Worm (Caenorhabditis elegans) whole organism, late embryonic: Measurements from ENCODE around the gene F48F5.6.

Experiments
- ceh-19 ChIP-seq: fragments of 200-800 bp; sonication (Bioruptor generic); optimal IDR thresholded peaks from 2 replicates; lab custom pipeline; 2018; ENCODE audit warnings: mild to moderate bottlenecking, missing genetic modification characterization, missing compliant biosample characterization
- lin-11 ChIP-seq: fragments of 200-800 bp; sonication (Bioruptor generic); optimal IDR thresholded peaks from 2 replicates; lab custom pipeline; 2018; ENCODE audit warnings: mild to moderate bottlenecking, missing genetic modification characterization, missing compliant biosample characterization
- mec-3 ChIP-seq: sonication (generic microtip); optimal IDR thresholded peaks from 2 replicates; lab custom pipeline; 2016; ENCODE audit warnings: borderline replicate concordance, missing genetic modification characterization, missing compliant biosample characterization
- nhr-11 ChIP-seq: fragments of 150-350 bp; optimal IDR thresholded peaks from 2 replicates; lab custom pipeline; 2014; ENCODE audit warnings: missing biosample characterization, missing genetic modification characterization
- odd-2 ChIP-seq: sonication (generic microtip); optimal IDR thresholded peaks from 2 replicates; lab custom pipeline; 2017; ENCODE audit warnings: antibody characterized with exemption, mild to moderate bottlenecking, missing genetic modification characterization, missing compliant biosample characterization
- pag-3 ChIP-seq: sonication (generic microtip); optimal IDR thresholded peaks from 2 replicates; lab custom pipeline; 2016; ENCODE audit warnings: missing compliant biosample characterization, missing genetic modification characterization, borderline replicate concordance
- pat-9 ChIP-seq: fragments of 200-800 bp; sonication (Bioruptor generic); optimal IDR thresholded peaks from 2 replicates; lab custom pipeline; 2018; ENCODE audit warnings: mild to moderate bottlenecking, missing genetic modification characterization, moderate library complexity, missing compliant biosample characterization
- pha-4 ChIP-seq: fragments of 150-350 bp; optimal IDR thresholded peaks from 2 replicates; lab custom pipeline; 2018; ENCODE audit warnings: missing biosample characterization, missing genetic modification reagents, missing genetic modification characterization
- pqm-1 ChIP-seq: sonication (generic microtip); optimal IDR thresholded peaks from 2 replicates; lab custom pipeline; 2016; ENCODE audit warnings: missing genetic modification characterization, missing compliant biosample characterization
- rnt-1 ChIP-seq: sonication (generic microtip); optimal IDR thresholded peaks from 2 replicates; lab custom pipeline; 2016; ENCODE audit warnings: missing genetic modification characterization, missing compliant biosample characterization
- sox-4 ChIP-seq: sonication (generic microtip); optimal IDR thresholded peaks from 2 replicates; lab custom pipeline; 2017; ENCODE audit warnings: mild to moderate bottlenecking, missing genetic modification characterization, inconsistent platforms, missing compliant biosample characterization
- unc-55 ChIP-seq: sonication (generic microtip); optimal IDR thresholded peaks from 2 replicates; lab custom pipeline; 2017; ENCODE audit warnings: missing biosample characterization, missing genetic modification reagents, missing genetic modification characterization

- TF ChIP-seq pqm-1 (tag; lab: Kevin White, UChicago): no peak
- no peak for TF ChIP-seq rnt-1
- TF ChIP-seq pha-4 (tag; lab: Kevin White, UChicago): no peak
- no peak for TF ChIP-seq mec-3
- no peak for TF ChIP-seq sox-4 (tag; lab: Kevin White, UChicago)
- TF ChIP-seq pat-9 (tag; lab: Kevin White, UChicago): no peak
- no peak for TF ChIP-seq unc-55 (GFP tag; lab: Kevin White, UChicago)
- TF ChIP-seq nhr-11: no peak
- TF ChIP-seq lin-11 (tag; lab: Kevin White, UChicago): no peak
- TF ChIP-seq pag-3 (tag; lab: Kevin White, UChicago): no peak
- TF ChIP-seq ceh-19 (GFP tag; lab: Kevin White, UChicago): no peak
- TF ChIP-seq odd-2 (tag; lab: Kevin White, UChicago): no peak
Observed at ce11 chrV:20476514-20476913, 23.5 kb upstream of the F48F5.6 start.
